Fruit fly (Drosophila melanogaster) Kc167 (cell line): ENCODE results near the gene phol.

Source experiments
- Myc ChIP-seq: fragments of >200 bp; optimal IDR thresholded peaks from 2 replicates; lab custom pipeline; 2017; ENCODE audit warnings: missing external identifiers
- psq ChIP-seq: fragments of >200 bp; optimal IDR thresholded peaks from 2 replicates; lab custom pipeline; 2017; ENCODE audit warnings: missing external identifiers

DNA sequence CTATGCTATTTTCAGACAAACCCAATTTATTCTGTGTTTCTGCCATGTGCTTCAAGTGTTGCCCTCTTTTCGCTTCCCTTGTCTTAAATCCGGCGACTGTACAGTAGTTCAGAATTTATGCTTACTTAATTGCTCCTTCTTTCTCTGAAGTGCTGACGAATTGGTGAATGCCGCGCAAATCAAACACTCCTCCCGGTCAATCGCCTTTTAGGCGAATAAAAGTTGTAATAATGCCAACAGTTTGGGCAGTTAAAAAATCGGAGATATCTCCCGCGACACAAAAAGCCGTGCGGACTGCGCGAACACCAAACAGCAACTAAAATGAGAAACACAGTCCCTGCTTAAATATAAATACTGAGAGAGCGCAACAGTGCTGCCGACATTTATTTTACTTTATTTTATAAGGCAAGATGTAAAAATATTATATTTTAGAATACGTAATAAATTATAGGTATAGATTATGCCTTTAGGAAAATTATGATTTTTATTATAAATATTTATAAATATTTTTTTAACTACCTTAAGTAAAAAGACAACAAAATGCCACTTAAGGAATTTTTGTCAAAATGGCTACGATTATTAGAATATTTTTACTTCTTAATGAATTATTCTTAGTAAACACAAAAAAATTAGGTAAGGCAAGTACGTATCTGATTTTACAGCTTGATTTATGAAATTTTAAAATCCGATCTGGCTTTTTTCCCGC lies 49.1 kb upstream of the phol start, which contains the start of gene path:
- TF ChIP-seq Myc (no peak), psq (lab: Kevin White, UChicago) (no peak)
